Worm (Caenorhabditis elegans): ENCODE data around the gene slc-9B.2.

ce11 chrV:16370039-16370438 lies 31.2 kb downstream of the slc-9B.2 start:
- TF ChIP-seq ets-4 (tag; optimal IDR thresholded peaks at IDR 0.05) (no peak), syd-9 (tag; optimal IDR thresholded peaks at IDR 0.05) (peak; percentile 48), ama-1 (optimal IDR thresholded peaks at IDR 0.05) (no peak), hlh-6 (tag; optimal IDR thresholded peaks at IDR 0.05) (peak; percentile 73), ceh-30 (tag; optimal IDR thresholded peaks at IDR 0.05) (no peak), ceh-19 (GFP tag; optimal IDR thresholded peaks at IDR 0.05) (peak; percentile 73), ceh-34 (tag; optimal IDR thresholded peaks at IDR 0.05) (peak; percentile 69), fkh-10 (GFP tag; optimal IDR thresholded peaks at IDR 0.05) (no peak)
